Worm (Caenorhabditis elegans) whole organism, L4/young adult: Measurements from ENCODE around the gene basl-1.

Experiments
- dao-5 ChIP-seq: sonication (generic microtip); optimal IDR thresholded peaks from 2 replicates; lab custom pipeline; 2016; ENCODE audit warnings: missing genotype, missing genetic modification characterization, moderate library complexity, missing compliant biosample characterization
- him-1 ChIP-seq: sonication (generic microtip); optimal IDR thresholded peaks from 2 replicates; lab custom pipeline; 2016; ENCODE audit warnings: missing genotype, missing genetic modification reagents, missing genetic modification characterization, missing compliant biosample characterization

DNA sequence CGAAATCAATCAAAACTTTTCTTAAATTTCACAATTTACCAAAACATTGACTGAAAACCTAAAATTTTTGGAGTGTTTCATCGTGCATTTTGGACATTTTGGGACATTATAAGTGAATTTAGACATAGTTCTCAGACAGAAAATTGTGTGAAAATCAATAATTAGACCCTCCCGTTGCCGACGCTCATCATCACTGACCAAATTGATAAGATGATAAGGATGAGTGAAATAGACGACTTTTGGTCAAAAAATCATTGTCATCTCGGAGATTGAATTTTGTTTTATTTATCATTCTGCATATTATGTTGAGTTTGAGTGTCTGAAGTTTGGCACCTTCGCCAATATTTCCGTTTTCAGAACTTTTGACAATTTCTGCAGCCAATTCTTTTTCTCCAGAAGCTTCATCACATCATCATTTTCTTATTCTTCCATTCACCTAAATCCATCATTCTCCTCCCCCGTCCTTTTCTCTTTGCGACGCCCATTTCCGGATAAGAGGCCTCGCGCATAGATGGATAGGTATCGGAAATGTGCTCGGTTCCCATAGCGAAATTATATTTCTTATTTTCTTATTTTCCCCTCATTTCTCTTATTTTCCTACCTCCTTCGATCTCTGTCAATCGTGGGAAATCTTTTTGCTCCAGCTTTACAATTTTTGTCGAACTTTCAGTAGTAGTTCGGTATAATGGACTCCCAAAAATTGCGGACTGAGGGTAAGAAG, 3.0 kb upstream of the basl-1 start, which contains the start of gene bas-1:
- TF ChIP-seq him-1 (tag; lab: Kevin White, UChicago), result no peak
- TF ChIP-seq dao-5 (tag; lab: Kevin White, UChicago), result no peak
